Worm (Caenorhabditis elegans) whole organism, L4 larva: ENCODE measurements around the gene nas-21.
A peak's percentile ranks its signal among the peaks of the same experiment; 100 is the strongest.

Source experiments
- F10B5.3 ChIP-seq: sonication (generic microtip); optimal IDR thresholded peaks from 2 replicates; lab custom pipeline; 2016; ENCODE audit warnings: mild to moderate bottlenecking, missing genetic modification characterization, missing compliant biosample characterization
- F37D6.2 ChIP-seq: sonication (generic microtip); optimal IDR thresholded peaks from 2 replicates; lab custom pipeline; 2016; ENCODE audit warnings: mild to moderate bottlenecking, missing genetic modification characterization, missing compliant biosample characterization
- F49E8.2 ChIP-seq: sonication (generic microtip); optimal IDR thresholded peaks from 2 replicates; lab custom pipeline; 2016; ENCODE audit warnings: missing compliant biosample characterization, mild to moderate bottlenecking, missing genetic modification characterization, borderline replicate concordance
- T20F7.1 ChIP-seq: fragments of 200-800 bp; sonication (Bioruptor generic); optimal IDR thresholded peaks from 2 replicates; lab custom pipeline; 2018; ENCODE audit warnings: mild to moderate bottlenecking, missing genetic modification characterization, missing compliant biosample characterization
- T26A8.4 ChIP-seq: fragments of 200-800 bp; sonication (Bioruptor generic); IDR thresholded peaks from 2 replicates; pipeline ENCODE4 v1.3.6; 2022; ENCODE audit warnings: missing genetic modification characterization, missing compliant biosample characterization
- Y105C5A.15 ChIP-seq: fragments of 200-800 bp; sonication (Bioruptor generic); IDR thresholded peaks from 2 replicates; pipeline ENCODE4 v1.3.6; 2022; ENCODE audit warnings: missing genetic modification characterization, missing compliant biosample characterization
- Y48G9A.11 ChIP-seq: fragments of 200-800 bp; sonication (Bioruptor generic); IDR thresholded peaks from 2 replicates; pipeline ENCODE4 v1.3.6; 2022; ENCODE audit warnings: missing genetic modification reagents, missing genetic modification characterization, missing compliant biosample characterization
- Y75B8A.6 ChIP-seq: fragments of 200-800 bp; sonication (Bioruptor generic); IDR thresholded peaks from 2 replicates; pipeline ENCODE4 v1.3.6; 2022; ENCODE audit warnings: missing genetic modification reagents, missing genetic modification characterization, missing compliant biosample characterization
- ZK546.5 ChIP-seq, 2 experiments: sonication (generic microtip); optimal IDR thresholded peaks; 2 replicates each; lab custom pipeline; 2017; ENCODE audit warnings: missing biosample characterization in 2 of 2, missing genetic modification characterization in 2 of 2
- aha-1 ChIP-seq: fragments of 150-350 bp; peaks from one replicate; lab custom pipeline; 2014; ENCODE audit warnings: missing biosample characterization, missing genetic modification characterization
- aly-2 ChIP-seq: sonication (generic microtip); optimal IDR thresholded peaks from 2 replicates; lab custom pipeline; 2018; ENCODE audit warnings: missing biosample characterization, missing genetic modification characterization
- ceh-20 ChIP-seq: fragments of 200-800 bp; sonication (Bioruptor generic); IDR thresholded peaks from 2 replicates; pipeline ENCODE4 v1.3.6; 2022; ENCODE audit warnings: missing genetic modification reagents, missing genetic modification characterization, missing compliant biosample characterization
- ceh-32 ChIP-seq: sonication (generic microtip); optimal IDR thresholded peaks from 2 replicates; lab custom pipeline; 2016; ENCODE audit warnings: mild to moderate bottlenecking, missing genetic modification characterization, missing compliant biosample characterization; ENCODE audit not compliant: poor library complexity
- daf-19 ChIP-seq: fragments of 200-800 bp; sonication (Bioruptor generic); conservative IDR thresholded peaks from 2 replicates; pipeline ENCODE4 v1.3.6; 2022; ENCODE audit warnings: missing genetic modification characterization, missing compliant biosample characterization
- daf-8 ChIP-seq: fragments of 200-800 bp; sonication (Bioruptor generic); IDR thresholded peaks from 2 replicates; pipeline ENCODE4 v1.3.6; 2022; ENCODE audit warnings: missing genetic modification characterization, missing compliant biosample characterization
- dmd-6 ChIP-seq: fragments of 200-800 bp; sonication (Bioruptor generic); IDR thresholded peaks from 2 replicates; pipeline ENCODE4 v1.3.6; 2022; ENCODE audit warnings: missing genetic modification reagents, missing genetic modification characterization, missing compliant biosample characterization
- duxl-1 ChIP-seq: sonication (generic microtip); optimal IDR thresholded peaks from 2 replicates; lab custom pipeline; 2016; ENCODE audit warnings: mild to moderate bottlenecking, missing genetic modification characterization, moderate library complexity, missing compliant biosample characterization; ENCODE audit not compliant: poor library complexity
- dve-1 ChIP-seq: sonication (generic microtip); optimal IDR thresholded peaks from 2 replicates; lab custom pipeline; 2017; ENCODE audit warnings: antibody characterized with exemption, mild to moderate bottlenecking, missing genetic modification characterization, missing compliant biosample characterization; ENCODE audit not compliant: insufficient read depth
- gei-8 ChIP-seq: fragments of 200-800 bp; sonication (Bioruptor generic); optimal IDR thresholded peaks from 2 replicates; lab custom pipeline; 2018; ENCODE audit warnings: mild to moderate bottlenecking, missing genetic modification characterization, missing compliant biosample characterization
- hif-1 ChIP-seq, 2 experiments: sonication (generic microtip); optimal IDR thresholded peaks; 2 replicates each; lab custom pipeline; 2016 to 2017; ENCODE audit warnings: missing compliant biosample characterization in 2 of 2, missing genetic modification characterization in 2 of 2, missing genetic modification reagents in 2 of 2, missing genotype in 2 of 2, mild to moderate bottlenecking in 1 of 2
- hlh-11 ChIP-seq: fragments of 200-800 bp; sonication (Bioruptor generic); optimal IDR thresholded peaks from 2 replicates; lab custom pipeline; 2018; ENCODE audit warnings: mild to moderate bottlenecking, missing genetic modification characterization, missing compliant biosample characterization
- hlh-30 ChIP-seq: sonication (generic microtip); optimal IDR thresholded peaks from 2 replicates; lab custom pipeline; 2017; ENCODE audit warnings: antibody characterized with exemption, mild to moderate bottlenecking, missing genetic modification characterization, missing compliant biosample characterization; ENCODE audit not compliant: insufficient read depth
- hmg-1.1 ChIP-seq: fragments of 200-800 bp; sonication (Bioruptor generic); IDR thresholded peaks from 2 replicates; pipeline ENCODE4 v1.3.6; 2022; ENCODE audit warnings: missing genetic modification reagents, missing genetic modification characterization, missing compliant biosample characterization
- jun-1 ChIP-seq: fragments of 150-350 bp; optimal IDR thresholded peaks from 2 replicates; lab custom pipeline; 2014; ENCODE audit warnings: missing biosample characterization, missing genetic modification reagents, missing genetic modification characterization
- lin-39 ChIP-seq: fragments of 150-350 bp; optimal IDR thresholded peaks from 2 replicates; lab custom pipeline; 2014; ENCODE audit warnings: missing biosample characterization, missing genetic modification reagents, missing genetic modification characterization
- lsy-2 ChIP-seq, 2 experiments: fragments of 150-350 bp in 1 of 2; sonication (generic microtip) in 1 of 2; optimal IDR thresholded peaks; 2 replicates each; lab custom pipeline; 2014 to 2017; ENCODE audit warnings: missing biosample characterization in 2 of 2, missing genetic modification characterization in 2 of 2
- mdl-1 ChIP-seq, 2 experiments: fragments of 150-350 bp in 1 of 2; sonication (generic microtip) in 1 of 2; optimal IDR thresholded peaks; 2 replicates each; lab custom pipeline; 2014 to 2017; ENCODE audit warnings: missing biosample characterization in 2 of 2, missing genetic modification characterization in 2 of 2
- mes-2 ChIP-seq: sonication (generic microtip); optimal IDR thresholded peaks from 2 replicates; lab custom pipeline; 2016; ENCODE audit warnings: missing genotype, mild to moderate bottlenecking, missing genetic modification characterization, missing compliant biosample characterization; ENCODE audit not compliant: poor library complexity, severe bottlenecking
- mxl-2 ChIP-seq: fragments of 200-800 bp; sonication (Bioruptor generic); conservative IDR thresholded peaks from 2 replicates; pipeline ENCODE4 v1.3.6; 2022; ENCODE audit warnings: missing genetic modification reagents, missing genetic modification characterization, missing compliant biosample characterization
- nhr-10 ChIP-seq: fragments of 150-350 bp; optimal IDR thresholded peaks from 2 replicates; lab custom pipeline; 2014; ENCODE audit warnings: missing biosample characterization, missing genetic modification characterization
- nhr-102 ChIP-seq: sonication (generic microtip); optimal IDR thresholded peaks from 2 replicates; lab custom pipeline; 2016; ENCODE audit warnings: mild to moderate bottlenecking, missing genetic modification characterization, moderate library complexity, missing compliant biosample characterization
- nhr-111 ChIP-seq: fragments of 200-800 bp; sonication (Bioruptor generic); optimal IDR thresholded peaks from 2 replicates; lab custom pipeline; 2018; ENCODE audit warnings: mild to moderate bottlenecking, missing genetic modification characterization, missing compliant biosample characterization
- nhr-25 ChIP-seq: sonication (generic microtip); optimal IDR thresholded peaks from 2 replicates; lab custom pipeline; 2017; ENCODE audit warnings: missing genetic modification characterization, mild to moderate bottlenecking, missing compliant biosample characterization, antibody characterized with exemption, moderate library complexity, borderline replicate concordance; ENCODE audit not compliant: insufficient read depth
- pha-4 ChIP-seq, 2 experiments: fragments of 150-350 bp in 1 of 2; fragments of 200-800 bp in 1 of 2; sonication (Bioruptor generic) in 1 of 2; IDR thresholded peaks in 1 of 2; optimal IDR thresholded peaks in 1 of 2; 2 replicates each; pipeline versions ENCODE4 v1.3.6 to Lab custom; 2014 to 2022; ENCODE audit warnings: missing genetic modification characterization in 2 of 2, missing genetic modification reagents in 2 of 2, missing biosample characterization in 1 of 2, missing compliant biosample characterization in 1 of 2
- pqm-1 ChIP-seq: sonication (generic microtip); optimal IDR thresholded peaks from 2 replicates; lab custom pipeline; 2017; ENCODE audit warnings: missing biosample characterization, missing genetic modification characterization
- saeg-2 ChIP-seq: fragments of 200-800 bp; sonication (Bioruptor generic); IDR thresholded peaks from 2 replicates; pipeline ENCODE4 v1.3.6; 2022; ENCODE audit warnings: missing genetic modification reagents, missing genetic modification characterization, missing compliant biosample characterization
- set-16 ChIP-seq: fragments of 200-800 bp; sonication (Bioruptor generic); IDR thresholded peaks from 2 replicates; pipeline ENCODE4 v1.3.6; 2022; ENCODE audit warnings: missing genetic modification reagents, missing genetic modification characterization, missing compliant biosample characterization
- snpc-4 ChIP-seq: fragments of 150-350 bp; optimal IDR thresholded peaks from 2 replicates; lab custom pipeline; 2014; ENCODE audit warnings: missing biosample characterization, missing genetic modification characterization
- spr-1 ChIP-seq: sonication (generic microtip); optimal IDR thresholded peaks from 2 replicates; lab custom pipeline; 2016; ENCODE audit warnings: mild to moderate bottlenecking, missing genetic modification characterization, missing compliant biosample characterization
- spr-3 ChIP-seq: fragments of 200-800 bp; sonication (Bioruptor generic); optimal IDR thresholded peaks from 2 replicates; lab custom pipeline; 2018; ENCODE audit warnings: mild to moderate bottlenecking, missing genetic modification characterization, missing compliant biosample characterization
- tag-97 ChIP-seq: fragments of 200-800 bp; sonication (Bioruptor generic); IDR thresholded peaks from 2 replicates; pipeline ENCODE4 v1.3.6; 2022; ENCODE audit warnings: missing genetic modification characterization, missing compliant biosample characterization
- unc-62 ChIP-seq, 3 experiments: fragments of 150-350 bp in 1 of 3; sonication (generic microtip); optimal IDR thresholded peaks in 2 of 3; peaks in 1 of 3; 1 replicate in 1 of 3; 2 replicates in 2 of 3; lab custom pipeline; 2014 to 2017; ENCODE audit warnings: missing biosample characterization in 3 of 3, missing genetic modification characterization in 3 of 3, missing genetic modification reagents in 3 of 3, missing genotype in 1 of 3
- zip-2 ChIP-seq: fragments of 150-350 bp; optimal IDR thresholded peaks from 2 replicates; lab custom pipeline; 2014; ENCODE audit warnings: missing biosample characterization, missing genetic modification characterization
- ztf-11 ChIP-seq: fragments of 150-350 bp; optimal IDR thresholded peaks from 2 replicates; lab custom pipeline; 2014; ENCODE audit warnings: missing biosample characterization, missing genetic modification characterization

Gene nas-21

DNA sequence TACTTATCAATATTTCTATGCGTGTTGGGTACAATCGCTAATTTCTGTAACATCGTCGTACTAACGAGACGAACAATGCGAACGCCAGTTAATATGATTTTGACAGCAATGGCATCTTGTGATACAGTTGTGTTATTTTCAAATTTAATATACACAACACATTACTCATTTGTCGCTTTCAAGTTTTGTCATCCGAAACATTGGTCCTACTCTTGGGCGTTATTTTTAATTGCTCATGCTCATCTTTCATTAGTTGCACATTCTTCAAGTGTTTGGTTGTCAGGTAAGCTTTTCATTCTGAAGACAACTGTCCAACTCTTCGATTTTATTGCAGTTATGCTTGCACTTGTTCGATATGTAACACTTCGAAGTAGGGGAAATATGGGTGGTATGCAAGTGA is 33.2 kb upstream of the nas-21 start:
- TF ChIP-seq unc-62 (GFP tag; optimal IDR thresholded peaks at IDR 0.05 in 1 of 2; lab: Kevin White, UChicago) (peak in 1 of 2 experiments; percentile 94), unc-62 (tag; optimal IDR thresholded peaks at IDR 0.05; lab: Kevin White, UChicago) (no peak), ceh-32 (tag; lab: Kevin White, UChicago) (no peak), lin-39 (tag; lab: Kevin White, UChicago) (no peak), pha-4 (GFP tag; IDR thresholded peaks at IDR 0.05; lab: Robert Waterston, UW) (no peak), pha-4 (tag; optimal IDR thresholded peaks at IDR 0.05; lab: Kevin White, UChicago) (no peak), tag-97 (no peak), pqm-1 (no peak), Y75B8A.6 (GFP tag; lab: Robert Waterston, UW) (no peak), Y105C5A.15 (GFP tag; lab: Robert Waterston, UW) (no peak)
- TF ChIP-seq, all 104 proteins: peak for 1

DNA sequence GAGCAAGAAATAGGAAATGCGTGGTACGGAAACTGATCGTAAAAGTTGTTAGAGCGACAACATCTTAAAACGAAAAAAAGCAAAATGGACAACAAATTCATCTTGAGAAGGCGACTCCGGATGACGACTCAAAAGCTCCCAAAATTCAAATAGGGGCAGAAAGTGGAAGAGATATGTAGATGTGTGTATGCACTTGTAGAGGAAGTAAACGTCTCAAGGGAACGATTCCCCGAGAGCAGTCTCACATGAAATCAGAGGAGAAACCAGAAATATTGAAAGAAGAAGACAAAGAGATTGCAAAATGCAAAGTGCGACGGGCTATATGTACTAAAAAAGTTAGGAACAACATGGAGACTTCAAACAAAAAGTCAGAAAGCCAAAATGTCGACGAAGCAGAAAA is 28.9 kb upstream of the nas-21 start, which contains the start of gene F57B7.2:
Gene F57B7.2, minus strand, starts transcription at position 101 of the 400 bp plus-strand sequence.
- TF ChIP-seq nhr-25 (tag; lab: Kevin White, UChicago) (no peak), lsy-2 (tag; optimal IDR thresholded peaks at IDR 0.05; lab: Kevin White, UChicago) (peak in 1 of 2 experiments; percentile 20), Y48G9A.11 (GFP tag; lab: Robert Waterston, UW) (no peak), mxl-2 (GFP tag; lab: Robert Waterston, UW) (no peak), nhr-10 (tag; lab: Kevin White, UChicago) (no peak), hif-1 (tag; optimal IDR thresholded peaks at IDR 0.05; lab: Kevin White, UChicago) (no peak)
- TF ChIP-seq, all 104 proteins: peak for 1

DNA sequence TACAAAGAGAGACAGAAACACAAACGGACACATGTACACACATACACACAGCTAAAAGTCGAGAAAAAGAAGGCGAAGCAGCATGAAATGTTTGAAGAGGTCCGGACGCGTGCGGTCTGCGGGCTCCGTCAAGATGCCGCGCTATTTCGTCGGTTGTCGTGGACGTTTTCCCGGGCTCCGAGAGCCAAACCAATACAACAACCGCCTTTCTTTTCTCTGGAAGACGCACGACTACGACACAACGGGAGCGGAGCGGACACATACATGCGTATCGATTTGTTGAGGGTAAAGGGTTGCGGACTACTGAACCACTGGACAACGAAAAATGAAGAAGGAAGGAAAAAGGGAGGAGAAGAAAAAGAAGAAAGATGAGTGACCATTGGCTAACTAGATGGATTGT is 27.0 kb upstream of the nas-21 start:
- TF ChIP-seq ztf-11 (no peak), dve-1 (tag; lab: Kevin White, UChicago) (no peak), hlh-30 (tag; lab: Kevin White, UChicago) (peak; percentile 7), aha-1 (peak; percentile 96), nhr-25 (tag; lab: Kevin White, UChicago) (no peak), T26A8.4 (GFP tag; lab: Robert Waterston, UW) (no peak), daf-19 (no peak), F49E8.2 (tag; lab: Kevin White, UChicago) (no peak), ZK546.5 (tag; optimal IDR thresholded peaks at IDR 0.05; lab: Kevin White, UChicago) (no peak), jun-1 (tag; lab: Kevin White, UChicago) (no peak), zip-2 (no peak), spr-1 (no peak), duxl-1 (no peak), nhr-111 (GFP tag; lab: Kevin White, UChicago) (no peak), hlh-11 (tag; lab: Kevin White, UChicago) (peak; percentile 5), dmd-6 (no peak), T20F7.1 (GFP tag; lab: Kevin White, UChicago) (no peak), Y75B8A.6 (GFP tag; lab: Robert Waterston, UW) (no peak), hmg-1.1 (peak; percentile 63), F37D6.2 (tag; lab: Kevin White, UChicago) (no peak), hif-1 (tag; optimal IDR thresholded peaks at IDR 0.05; lab: Kevin White, UChicago) (peak in 1 of 2 experiments; percentile 18), saeg-2 (GFP tag; lab: Robert Waterston, UW) (no peak), set-16 (GFP tag; lab: Robert Waterston, UW) (peak; percentile 60; the same call in 1 of the 2 replicates), daf-8 (GFP tag; lab: Robert Waterston, UW) (no peak), F10B5.3 (tag; lab: Kevin White, UChicago) (no peak), unc-62 (GFP tag; optimal IDR thresholded peaks at IDR 0.05 in 1 of 2; lab: Kevin White, UChicago) (no peak), unc-62 (tag; optimal IDR thresholded peaks at IDR 0.05; lab: Kevin White, UChicago) (no peak), mdl-1 (tag; optimal IDR thresholded peaks at IDR 0.05; lab: Kevin White, UChicago) (peak in 1 of 2 experiments; percentile 56), snpc-4 (tag; lab: Kevin White, UChicago) (no peak), nhr-102 (tag; lab: Kevin White, UChicago) (no peak), aly-2 (tag; lab: Kevin White, UChicago) (no peak), gei-8 (no peak), mes-2 (tag; lab: Kevin White, UChicago) (no peak), ceh-20 (GFP tag; lab: Robert Waterston, UW) (no peak), spr-3 (GFP tag; lab: Kevin White, UChicago) (no peak), lin-39 (tag; lab: Kevin White, UChicago) (no peak)
